Fruit fly (Drosophila melanogaster) S2 (cell line): ENCODE measurements around the gene Adi1.

Experiments used
- CG8478 ChIP-seq: fragments of >200 bp; optimal IDR thresholded peaks from 2 replicates; lab custom pipeline; 2018
- CTCF ChIP-seq, 2 experiments: fragments of >200 bp; optimal IDR thresholded peaks; 2 replicates each; lab custom pipeline; 2018

DNA sequence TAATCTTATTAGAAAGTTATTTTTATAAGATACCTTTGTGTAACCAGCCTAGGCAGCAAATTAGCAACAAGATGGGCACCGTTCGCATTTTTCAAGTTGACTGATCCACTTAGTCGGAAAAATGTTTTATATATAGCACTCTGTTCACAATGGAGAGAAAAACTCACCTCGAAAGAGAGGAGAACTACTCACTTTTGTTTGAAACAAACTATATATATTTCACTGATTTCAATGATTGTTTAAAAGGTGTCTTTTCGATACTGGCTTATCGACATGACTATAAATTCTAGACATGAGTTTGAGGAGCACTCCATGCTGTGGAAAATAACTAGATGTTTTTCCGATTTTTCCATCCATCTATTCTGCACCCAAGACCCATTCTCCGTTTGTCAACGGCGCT is 39.7 kb upstream of the Adi1 start, which contains the start of gene CG42521:
- TF ChIP-seq CG8478 (no peak), CTCF (optimal IDR thresholded peaks at IDR 0.05; lab: Kevin White, UChicago) (no peak)
